Worm (Caenorhabditis elegans): ENCODE results near the gene ZC487.1.

Gene ZC487.1

ce11 chrV:6706771-6707170, 20.6 kb upstream of the ZC487.1 start, which contains the start of gene W02F12.4 (continued):
- TF ChIP-seq ztf-11 (tag; optimal IDR thresholded peaks at IDR 0.05): no peak
- TF ChIP-seq ceh-20 (GFP tag; IDR thresholded peaks at IDR 0.05): no peak
- no peak for TF ChIP-seq dmd-8 (GFP tag; IDR thresholded peaks at IDR 0.05)
- TF ChIP-seq gei-8 (GFP tag; optimal IDR thresholded peaks at IDR 0.05): no peak
- no peak for TF ChIP-seq sdz-12 (GFP tag; optimal IDR thresholded peaks at IDR 0.05)
- no peak for TF ChIP-seq egl-27 (tag; optimal IDR thresholded peaks at IDR 0.05)
- TF ChIP-seq ama-1 (optimal IDR thresholded peaks at IDR 0.05): no peak
- peak; percentile 39 for TF ChIP-seq mxl-3 (GFP tag; optimal IDR thresholded peaks at IDR 0.05)
- TF ChIP-seq set-16 (GFP tag; IDR thresholded peaks at IDR 0.05): no peak
- no peak for TF ChIP-seq Y48G9A.11 (GFP tag; IDR thresholded peaks at IDR 0.05)
- peak; percentile 62 for TF ChIP-seq nhr-77 (tag; optimal IDR thresholded peaks at IDR 0.05)
- TF ChIP-seq hif-1 (tag; optimal IDR thresholded peaks at IDR 0.05): no peak
- no peak for TF ChIP-seq jun-1 (tag; optimal IDR thresholded peaks at IDR 0.05)
- no peak for TF ChIP-seq snpc-4 (tag; optimal IDR thresholded peaks at IDR 0.05)
- peak; percentile 11 for TF ChIP-seq mes-2 (tag; optimal IDR thresholded peaks at IDR 0.05; ENCODE audit: poor library complexity, severe bottlenecking)
- TF ChIP-seq unc-62 (GFP tag; optimal IDR thresholded peaks at IDR 0.05 in 1 of 2): no peak
- no peak for TF ChIP-seq unc-62 (tag; optimal IDR thresholded peaks at IDR 0.05)
- no peak for TF ChIP-seq snpc-1.2 (GFP tag; IDR thresholded peaks at IDR 0.05)
- TF ChIP-seq ces-1 (GFP tag; optimal IDR thresholded peaks at IDR 0.05): no peak
- no peak for TF ChIP-seq zfp-3 (GFP tag; conservative IDR thresholded peaks at IDR 0.05)
- no peak for TF ChIP-seq saeg-2 (GFP tag; IDR thresholded peaks at IDR 0.05)
- TF ChIP-seq lsy-2 (tag; optimal IDR thresholded peaks at IDR 0.05): peak in 1 of 2 experiments; percentile 48
- TF ChIP-seq tra-1 (GFP tag; IDR thresholded peaks at IDR 0.05): 0 out of 2 replicates have a peak, but pooled peaks have one; percentile 33
- TF ChIP-seq tag-97 (GFP tag; IDR thresholded peaks at IDR 0.05): no peak
- TF ChIP-seq spr-1 (tag; optimal IDR thresholded peaks at IDR 0.05): no peak
- TF ChIP-seq Y105C5A.15 (GFP tag; IDR thresholded peaks at IDR 0.05): no peak
- TF ChIP-seq madf-5 (GFP tag; IDR thresholded peaks at IDR 0.05): no peak
- peak; percentile 44 for TF ChIP-seq hlh-30 (tag; optimal IDR thresholded peaks at IDR 0.05; ENCODE audit: insufficient read depth)
- no peak for TF ChIP-seq zip-2 (tag; optimal IDR thresholded peaks at IDR 0.05)
- TF ChIP-seq F37D6.2 (tag; optimal IDR thresholded peaks at IDR 0.05): no peak
- no peak for TF ChIP-seq daf-16 (GFP tag; optimal IDR thresholded peaks at IDR 0.05)
- TF ChIP-seq daf-16 (tag; optimal IDR thresholded peaks at IDR 0.05): peak; percentile 67
- TF ChIP-seq hmg-1.1 (GFP tag; IDR thresholded peaks at IDR 0.05): no peak
- TF ChIP-seq skn-1 (tag; optimal IDR thresholded peaks at IDR 0.05): no peak
- TF ChIP-seq ceh-82 (tag; optimal IDR thresholded peaks at IDR 0.05): no peak
- TF ChIP-seq madf-9 (GFP tag; conservative IDR thresholded peaks at IDR 0.05): no peak
- TF ChIP-seq vab-7 (GFP tag; IDR thresholded peaks at IDR 0.05): no peak
- no peak for TF ChIP-seq zag-1 (tag; optimal IDR thresholded peaks at IDR 0.05)
- peak; percentile 58 for TF ChIP-seq mep-1 (tag; optimal IDR thresholded peaks at IDR 0.05)
- TF ChIP-seq fkh-10 (GFP tag; optimal IDR thresholded peaks at IDR 0.05): no peak
- no peak for TF ChIP-seq nhr-76 (tag; optimal IDR thresholded peaks at IDR 0.05)
- no peak for TF ChIP-seq aly-2 (tag; optimal IDR thresholded peaks at IDR 0.05)

- TF ChIP-seq saeg-2 (GFP tag; IDR thresholded peaks at IDR 0.05) (no peak), ZK337.2 (GFP tag; IDR thresholded peaks at IDR 0.05) (no peak), Y5F2A.4 (GFP tag; optimal IDR thresholded peaks at IDR 0.05) (no peak), lin-38 (GFP tag; IDR thresholded peaks at IDR 0.05) (peak; percentile 59), arid-1 (GFP tag; conservative IDR thresholded peaks at IDR 0.05) (no peak), nhr-102 (tag; optimal IDR thresholded peaks at IDR 0.05) (peak; percentile 48), ztf-11 (tag; optimal IDR thresholded peaks at IDR 0.05) (no peak), pqm-1 (tag; optimal IDR thresholded peaks at IDR 0.05) (no peak), dpl-1 (GFP tag; optimal IDR thresholded peaks at IDR 0.05) (peak; percentile 33), ZK546.5 (tag; optimal IDR thresholded peaks at IDR 0.05) (no peak), hlh-11 (tag; optimal IDR thresholded peaks at IDR 0.05) (peak; percentile 34), ctbp-1 (GFP tag; IDR thresholded peaks at IDR 0.05) (no peak), nhr-48 (tag; optimal IDR thresholded peaks at IDR 0.05) (peak; percentile 35), mxl-3 (GFP tag; optimal IDR thresholded peaks at IDR 0.05) (peak; percentile 54), daf-16 (GFP tag; optimal IDR thresholded peaks at IDR 0.05) (peak in 1 of 2 experiments; percentile 13), daf-16 (tag; optimal IDR thresholded peaks at IDR 0.05) (peak; percentile 53), set-16 (GFP tag; IDR thresholded peaks at IDR 0.05) (peak; percentile 27; the same call in 1 of the 2 replicates)
Observed at ce11 chrV:6709050-6709683, 18.2 kb upstream of the ZC487.1 start, which contains the start of gene dlst-1. TSS of gene dlst-1 (minus strand) at chrV:6709101.

All from whole organism, L4 larva.